Worm (Caenorhabditis elegans) whole organism, mixed stage, embryonic: ENCODE results near the gene nstp-2.

Experiments
- nhr-76 ChIP-seq: sonication (generic microtip); optimal IDR thresholded peaks from 2 replicates; lab custom pipeline; 2017; ENCODE audit warnings: missing biosample characterization, missing genetic modification characterization
- zip-8 ChIP-seq: fragments of 150-350 bp; optimal IDR thresholded peaks from 2 replicates; lab custom pipeline; 2014; ENCODE audit warnings: missing biosample characterization, missing genetic modification characterization

DNA sequence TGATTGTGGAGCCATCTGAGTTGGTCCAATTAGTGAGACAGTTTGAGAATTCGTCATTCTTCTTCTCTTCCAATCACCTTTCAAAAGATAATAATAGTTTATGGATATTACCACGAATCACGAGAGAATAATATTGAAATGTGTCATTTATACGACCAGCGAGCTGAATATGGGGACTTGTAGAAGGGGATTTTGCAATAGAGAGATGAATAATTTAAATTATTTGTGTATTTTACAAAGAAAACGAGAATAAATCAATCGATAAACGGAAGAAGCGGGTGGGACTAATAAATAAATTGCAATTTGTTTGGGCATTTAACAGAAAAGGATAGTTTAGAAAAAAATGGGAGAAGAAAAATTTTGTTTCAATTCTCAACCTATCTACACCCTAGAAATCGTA is 23.4 kb downstream of the nstp-2 start, which contains the start of gene odr-8:
- TF ChIP-seq nhr-76 (no peak), zip-8 (tag; lab: Kevin White, UChicago) (no peak)
